Worm (Caenorhabditis elegans): ENCODE results near the gene wip-1.
A peak's percentile ranks its signal among the peaks of the same experiment; 100 is the strongest.

- TF ChIP-seq unc-62 (GFP tag; optimal IDR thresholded peaks at IDR 0.05): no peak
- peak; percentile 72 for TF ChIP-seq lir-1 (GFP tag; conservative IDR thresholded peaks at IDR 0.05)
- no peak for TF ChIP-seq B0019.2 (GFP tag; conservative IDR thresholded peaks at IDR 0.05)
- peak; percentile 62 for TF ChIP-seq mcd-1 (GFP tag; IDR thresholded peaks at IDR 0.05)
- TF ChIP-seq F52B5.7 (tag; optimal IDR thresholded peaks at IDR 0.05): no peak
- no peak for TF ChIP-seq xnd-1 (tag; optimal IDR thresholded peaks at IDR 0.05)
- no peak for TF ChIP-seq Y53G8AR.9 (GFP tag; conservative IDR thresholded peaks at IDR 0.05)
- no peak for TF ChIP-seq mes-4 (tag; optimal IDR thresholded peaks at IDR 0.05)
- TF ChIP-seq ztf-3 (GFP tag; optimal IDR thresholded peaks at IDR 0.05): no peak
- TF ChIP-seq pha-4 (tag; optimal IDR thresholded peaks at IDR 0.05): no peak
- TF ChIP-seq atf-7 (tag; optimal IDR thresholded peaks at IDR 0.05): no peak
- TF ChIP-seq F22D6.2 (tag; optimal IDR thresholded peaks at IDR 0.05): no peak
- TF ChIP-seq nfya-1 (tag; optimal IDR thresholded peaks at IDR 0.05; ENCODE audit: borderline replicate concordance, insufficient read depth): no peak
These were observed 4.5 kb upstream of the wip-1 start for ce11 chrIII:5013915-5014346.
